Fruit fly (Drosophila melanogaster) whole organism, pupa: Measurements from ENCODE around the gene CG13365.

Experiments
- CG10348 ChIP-seq: fragments of 200-800 bp; sonication (Bioruptor generic); IDR thresholded peaks from 2 replicates; pipeline ENCODE4 v1.3.6; 2022; ENCODE audit warnings: missing biosample characterization, missing genetic modification characterization
- CG12605 ChIP-seq: fragments of 200-800 bp; sonication (Bioruptor generic); IDR thresholded peaks from 2 replicates; pipeline ENCODE4 v1.3.6; 2022; ENCODE audit warnings: missing biosample characterization, missing genetic modification characterization
- CG13204 ChIP-seq: fragments of 200-800 bp; sonication (Bioruptor generic); optimal IDR thresholded peaks from 2 replicates; lab custom pipeline; 2018; ENCODE audit warnings: missing biosample characterization, mild to moderate bottlenecking, missing genetic modification characterization, moderate library complexity
- CG14655 ChIP-seq: fragments of 200-800 bp; sonication (Bioruptor generic); optimal IDR thresholded peaks from 3 replicates; lab custom pipeline; 2017; ENCODE audit warnings: mild to moderate bottlenecking, missing biosample characterization, missing genetic modification reagents, missing genetic modification characterization
- CG15710 ChIP-seq: fragments of 200-800 bp; sonication (Bioruptor generic); optimal IDR thresholded peaks from 2 replicates; lab custom pipeline; 2018; ENCODE audit warnings: missing biosample characterization, mild to moderate bottlenecking, missing genetic modification characterization, moderate library complexity
- CG17806 ChIP-seq: fragments of 200-800 bp; sonication (Bioruptor generic); optimal IDR thresholded peaks from 2 replicates; lab custom pipeline; 2018; ENCODE audit warnings: missing biosample characterization, mild to moderate bottlenecking, missing genetic modification characterization, moderate library complexity
- CG32121 ChIP-seq: fragments of 200-800 bp; sonication (Bioruptor generic); IDR thresholded peaks from 2 replicates; pipeline ENCODE4 v1.3.6; 2022; ENCODE audit warnings: missing biosample characterization, missing genetic modification characterization
- CG34367 ChIP-seq: fragments of 200-800 bp; sonication (Bioruptor generic); optimal IDR thresholded peaks from 2 replicates; lab custom pipeline; 2018; ENCODE audit warnings: missing biosample characterization, mild to moderate bottlenecking, missing genetic modification characterization
- CG4496 ChIP-seq: fragments of 200-800 bp; sonication (Bioruptor generic); IDR thresholded peaks from 3 replicates; pipeline ENCODE4 v1.3.6; 2022; ENCODE audit warnings: missing biosample characterization, missing genetic modification characterization
- CG8159 ChIP-seq: fragments of 200-800 bp; sonication (Bioruptor generic); optimal IDR thresholded peaks from 3 replicates; lab custom pipeline; 2018; ENCODE audit warnings: missing biosample characterization, mild to moderate bottlenecking, missing genetic modification characterization, moderate library complexity
- CG8301 ChIP-seq: fragments of 200-800 bp; sonication (Bioruptor generic); optimal IDR thresholded peaks from 2 replicates; lab custom pipeline; 2018; ENCODE audit warnings: missing biosample characterization, mild to moderate bottlenecking, missing genetic modification characterization
- CG9948 ChIP-seq: fragments of 200-800 bp; sonication (Bioruptor generic); optimal IDR thresholded peaks from 2 replicates; lab custom pipeline; 2018; ENCODE audit warnings: missing biosample characterization, mild to moderate bottlenecking, missing genetic modification characterization, moderate library complexity
- D1 ChIP-seq: fragments of 200-800 bp; sonication (Bioruptor generic); optimal IDR thresholded peaks from 2 replicates; lab custom pipeline; 2018; ENCODE audit warnings: missing biosample characterization, mild to moderate bottlenecking, missing genetic modification characterization, moderate library complexity
- EcR ChIP-seq: fragments of 200-800 bp; sonication (Bioruptor generic); optimal IDR thresholded peaks from 3 replicates; lab custom pipeline; 2019; ENCODE audit warnings: missing biosample characterization, missing genetic modification characterization, mild to moderate bottlenecking, moderate library complexity, missing genetic modification reagents
- Ets98B ChIP-seq: fragments of 200-800 bp; sonication (Bioruptor generic); IDR thresholded peaks from 2 replicates; pipeline ENCODE4 v1.3.6; 2022; ENCODE audit warnings: missing biosample characterization, missing genetic modification characterization
- Pif1A ChIP-seq: fragments of 200-800 bp; sonication (Bioruptor generic); optimal IDR thresholded peaks from 3 replicates; lab custom pipeline; 2016; ENCODE audit warnings: missing biosample characterization, missing genetic modification characterization
- Snoo ChIP-seq: fragments of 200-800 bp; sonication (Bioruptor generic); optimal IDR thresholded peaks from 3 replicates; lab custom pipeline; 2017; ENCODE audit warnings: missing biosample characterization, mild to moderate bottlenecking, missing genetic modification characterization, inconsistent platforms
- fd96Ca ChIP-seq: fragments of 200-800 bp; sonication (Bioruptor generic); IDR thresholded peaks from 3 replicates; pipeline ENCODE4 v1.3.6; 2022; ENCODE audit warnings: missing biosample characterization, missing genetic modification characterization
- gl ChIP-seq: fragments of 200-800 bp; sonication (Bioruptor generic); optimal IDR thresholded peaks from 2 replicates; lab custom pipeline; 2018; ENCODE audit warnings: missing biosample characterization, mild to moderate bottlenecking, missing genetic modification characterization
- rn ChIP-seq: fragments of 200-800 bp; sonication (Bioruptor generic); IDR thresholded peaks from 2 replicates; pipeline ENCODE4 v1.3.6; 2022; ENCODE audit warnings: missing biosample characterization, missing genetic modification characterization

The CG13365 gene

DNA sequence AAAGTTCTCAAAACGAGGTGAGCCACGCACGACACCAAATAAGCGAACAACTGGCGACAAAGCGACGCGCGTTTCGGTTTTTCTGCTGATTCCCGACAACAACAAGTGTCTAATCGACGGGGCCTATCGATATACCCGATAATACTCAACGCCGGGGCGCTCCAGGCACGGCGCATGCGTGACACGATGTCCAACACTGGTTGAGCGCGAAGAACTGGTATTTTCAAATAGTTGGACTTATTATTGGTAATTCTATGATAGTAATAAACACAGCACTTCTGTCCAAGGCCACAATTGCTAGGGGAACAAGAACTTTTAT, 3.6 kb downstream of the CG13365 start:
- no peak for TF ChIP-seq CG10348
- no peak for TF ChIP-seq CG4496
- TF ChIP-seq fd96Ca (GFP tag; lab: Robert Waterston, UW): no peak
- TF ChIP-seq CG17806 (tag; lab: Kevin White, UChicago): no peak
- no peak for TF ChIP-seq EcR (GFP tag; lab: Kevin White, UChicago)
- no peak for TF ChIP-seq CG9948
- no peak for TF ChIP-seq gl (tag; lab: Kevin White, UChicago)
- TF ChIP-seq Snoo (tag; lab: Kevin White, UChicago): no peak
- no peak for TF ChIP-seq Pif1A (GFP tag; lab: Kevin White, UChicago)
- no peak for TF ChIP-seq CG34367 (tag; lab: Kevin White, UChicago)
- no peak for TF ChIP-seq CG13204 (GFP tag; lab: Kevin White, UChicago)
- TF ChIP-seq Ets98B (GFP tag; lab: Robert Waterston, UW): no peak
- TF ChIP-seq CG8159 (tag; lab: Kevin White, UChicago): no peak
- no peak for TF ChIP-seq CG14655
- no peak for TF ChIP-seq CG15710
- TF ChIP-seq CG32121: no peak
- no peak for TF ChIP-seq CG8301

DNA sequence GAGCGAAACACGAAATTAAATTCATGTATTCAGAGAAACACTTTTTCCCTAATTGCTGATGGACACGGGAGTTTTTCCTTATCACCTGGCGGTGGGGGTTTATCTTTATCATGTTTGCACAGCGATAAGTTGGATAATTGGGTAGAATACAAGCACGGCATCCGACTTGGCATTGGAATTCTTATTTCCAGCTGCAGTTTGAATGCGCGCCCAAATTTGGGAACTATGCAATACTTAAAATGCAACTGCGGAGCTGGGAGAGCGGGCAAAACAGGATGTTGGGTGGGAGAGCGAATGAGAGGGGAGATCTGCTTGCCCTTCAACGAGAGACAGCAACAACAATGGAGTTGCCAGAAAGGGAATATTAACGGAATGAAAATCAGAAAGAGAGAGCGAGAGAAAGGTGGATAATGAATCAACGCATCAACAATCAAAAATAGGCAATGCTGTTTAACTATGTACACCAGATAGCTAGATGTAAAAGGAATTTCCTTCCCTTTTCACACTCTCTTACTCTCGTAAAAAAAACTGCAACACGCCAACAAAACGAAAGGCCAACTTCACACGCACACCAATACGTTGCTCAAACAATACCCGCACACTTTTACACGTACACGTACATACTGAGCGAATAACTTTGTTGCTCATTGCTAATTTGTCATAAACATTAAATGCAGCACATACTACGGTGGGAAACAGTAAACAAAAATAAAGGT, 4.1 kb downstream of the CG13365 start:
- TF ChIP-seq CG14655 (no peak), Ets98B (GFP tag; lab: Robert Waterston, UW) (no peak), CG4496 (0 out of 3 replicates have a peak, but pooled peaks have one; percentile 22), Snoo (tag; lab: Kevin White, UChicago) (peak; percentile 5), CG8159 (tag; lab: Kevin White, UChicago) (no peak), CG32121 (no peak)

DNA sequence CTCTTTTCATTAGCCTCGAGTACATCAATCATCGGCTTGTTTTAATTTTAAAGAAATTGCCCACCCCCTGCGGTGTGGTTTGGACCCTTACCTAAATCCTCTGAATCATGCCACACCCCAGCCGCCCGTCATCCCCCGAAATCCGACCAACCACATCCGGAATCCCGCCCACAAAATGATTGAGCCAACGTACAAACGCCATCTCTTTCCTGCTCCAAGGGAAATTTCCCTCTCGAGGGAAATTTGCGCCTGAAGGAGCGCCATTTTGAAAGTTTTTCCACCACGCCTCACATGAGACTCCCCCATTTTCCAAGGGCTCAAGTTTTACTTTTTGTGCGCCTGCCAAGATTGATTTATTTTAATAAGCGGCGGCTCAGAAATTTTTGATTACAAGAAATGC, 11.0 kb downstream of the CG13365 start:
- TF ChIP-seq CG13204 (GFP tag; lab: Kevin White, UChicago): no peak
- TF ChIP-seq, all 21 proteins: peak for 0

DNA sequence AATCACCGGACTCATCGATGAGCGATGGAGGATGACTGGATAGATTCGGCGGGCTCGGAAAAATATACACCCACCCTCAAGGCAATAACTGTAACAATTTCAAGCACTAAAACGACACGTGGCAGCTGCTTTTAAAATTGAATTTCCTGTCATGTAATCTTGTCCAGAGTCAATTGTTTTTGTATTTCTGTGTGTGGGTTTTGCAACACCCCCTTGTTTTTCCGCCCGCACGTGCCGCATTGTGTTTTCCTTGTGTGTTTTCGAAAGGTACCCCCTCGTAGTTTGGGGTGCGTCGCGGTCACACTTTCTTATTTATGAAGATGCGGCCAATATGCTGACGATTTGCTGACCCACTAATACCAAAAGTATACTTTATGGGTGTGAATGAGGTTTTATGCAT, 19.0 kb downstream of the CG13365 start:
- TF ChIP-seq CG8159 (tag; lab: Kevin White, UChicago) (no peak), CG8301 (no peak), CG12605 (GFP tag; lab: Robert Waterston, UW) (no peak), CG32121 (no peak), CG15710 (no peak), CG17806 (tag; lab: Kevin White, UChicago) (no peak), CG4496 (no peak)

DNA sequence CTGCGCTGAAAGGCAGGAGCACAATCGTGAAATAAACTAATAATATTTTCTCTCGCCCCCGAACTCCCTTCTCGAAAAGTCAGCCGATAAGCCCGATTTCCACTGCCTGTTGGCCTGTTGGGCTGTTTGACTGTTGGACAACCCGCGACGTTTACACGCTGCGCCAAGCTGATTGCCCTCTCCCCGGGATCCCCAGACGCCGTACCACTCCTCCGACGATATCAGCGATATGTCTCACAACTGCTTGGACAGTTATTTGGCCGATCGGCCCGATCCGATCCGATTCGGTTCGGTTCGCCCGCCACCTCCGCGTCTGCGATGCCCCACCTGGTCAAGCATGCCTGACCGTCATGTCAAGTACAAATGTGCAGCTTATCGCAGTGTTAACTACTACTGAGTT, 21.3 kb downstream of the CG13365 start:
- TF ChIP-seq CG14655: no peak
- TF ChIP-seq CG8159 (tag; lab: Kevin White, UChicago): no peak

DNA sequence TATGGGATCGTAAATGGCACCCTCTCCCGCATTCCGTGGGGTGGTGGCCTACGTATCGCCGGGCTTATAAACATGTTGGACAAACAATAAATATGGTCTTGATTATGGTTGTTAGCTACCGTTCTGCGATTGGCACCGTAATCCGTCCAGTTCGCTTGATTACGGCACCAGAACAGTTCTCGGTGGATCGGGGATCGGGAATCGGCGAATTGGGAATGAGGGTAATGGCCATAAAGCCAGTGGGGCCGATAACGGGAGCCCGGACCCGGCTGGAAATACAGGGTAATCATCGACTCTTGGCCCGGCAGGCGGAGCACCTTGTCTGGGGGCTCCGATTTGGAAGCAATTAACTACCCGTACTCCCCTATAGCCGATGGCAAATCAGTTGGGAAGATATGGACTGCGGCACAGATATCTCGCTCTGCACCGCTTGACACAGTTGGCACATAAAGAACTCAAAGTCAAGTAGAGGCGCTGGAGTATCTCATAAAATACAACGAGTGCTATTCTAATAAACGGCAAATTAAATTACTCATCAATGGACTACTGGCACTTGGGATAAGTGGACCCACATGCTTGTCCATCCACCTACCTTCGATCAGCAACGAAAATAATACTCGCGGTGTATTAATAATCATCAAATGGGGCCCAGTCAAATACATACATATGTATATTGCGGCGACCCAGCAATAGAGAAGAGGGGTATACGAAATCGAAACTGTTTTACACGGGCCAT, 22.5 kb downstream of the CG13365 start:
- TF ChIP-seq EcR (GFP tag; lab: Kevin White, UChicago) (no peak), CG13204 (GFP tag; lab: Kevin White, UChicago) (no peak), CG9948 (no peak), rn (no peak), CG12605 (GFP tag; lab: Robert Waterston, UW) (no peak), gl (tag; lab: Kevin White, UChicago) (no peak), D1 (no peak), CG14655 (no peak), CG32121 (no peak), fd96Ca (GFP tag; lab: Robert Waterston, UW) (no peak)

DNA sequence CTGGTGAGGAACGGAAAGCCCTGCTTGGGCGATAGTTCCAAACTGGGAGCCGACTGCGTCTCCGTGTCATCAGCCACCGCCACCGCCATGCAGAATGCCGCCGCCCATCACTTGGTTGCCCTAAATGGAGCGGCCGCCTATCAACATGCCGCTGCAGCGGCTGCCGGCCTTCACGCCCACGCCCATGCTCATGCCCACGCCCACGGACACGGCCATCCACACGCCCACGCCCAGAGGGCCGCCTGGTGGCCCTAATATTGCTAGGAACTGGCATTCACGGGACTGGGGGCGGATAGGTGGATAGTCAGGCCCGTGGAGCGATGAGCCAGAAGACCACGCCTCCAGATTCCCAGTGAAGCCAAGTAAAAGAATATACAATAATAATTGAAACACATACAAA, 24.0 kb downstream of the CG13365 start:
- TF ChIP-seq CG34367 (tag; lab: Kevin White, UChicago): no peak
- no peak for TF ChIP-seq CG17806 (tag; lab: Kevin White, UChicago)
- TF ChIP-seq D1: no peak
- no peak for TF ChIP-seq Ets98B (GFP tag; lab: Robert Waterston, UW)
- no peak for TF ChIP-seq gl (tag; lab: Kevin White, UChicago)
- TF ChIP-seq fd96Ca (GFP tag; lab: Robert Waterston, UW): no peak
- TF ChIP-seq Snoo (tag; lab: Kevin White, UChicago): no peak
- no peak for TF ChIP-seq CG10348
- no peak for TF ChIP-seq CG8159 (tag; lab: Kevin White, UChicago)
- no peak for TF ChIP-seq CG12605 (GFP tag; lab: Robert Waterston, UW)
- no peak for TF ChIP-seq CG15710
- no peak for TF ChIP-seq CG4496
- no peak for TF ChIP-seq CG8301
- TF ChIP-seq EcR (GFP tag; lab: Kevin White, UChicago): no peak
- no peak for TF ChIP-seq rn
- TF ChIP-seq CG32121: no peak
- TF ChIP-seq Pif1A (GFP tag; lab: Kevin White, UChicago): no peak
- no peak for TF ChIP-seq CG9948
